Worm (Caenorhabditis elegans) whole organism, L1 larva: ENCODE measurements around the gene frl-1.

ENCODE experiments used
- C16A3.4 ChIP-seq: fragments of 150-350 bp; optimal IDR thresholded peaks from 2 replicates; lab custom pipeline; 2014; ENCODE audit warnings: missing biosample characterization, missing genetic modification characterization
- C34B4.2 ChIP-seq: sonication (generic microtip); optimal IDR thresholded peaks from 2 replicates; lab custom pipeline; 2017; ENCODE audit warnings: mild to moderate bottlenecking, missing genetic modification characterization, missing compliant biosample characterization
- Y116A8C.19 ChIP-seq: sonication (generic microtip); optimal IDR thresholded peaks from 2 replicates; lab custom pipeline; 2016; ENCODE audit warnings: missing compliant biosample characterization, missing genetic modification characterization, borderline replicate concordance
- aha-1 ChIP-seq: fragments of 150-350 bp; optimal IDR thresholded peaks from 2 replicates; lab custom pipeline; 2014; ENCODE audit warnings: missing biosample characterization, missing genetic modification characterization
- alr-1 ChIP-seq: fragments of 200-800 bp; sonication (Bioruptor generic); optimal IDR thresholded peaks from 2 replicates; lab custom pipeline; 2018; ENCODE audit warnings: borderline replicate concordance, mild to moderate bottlenecking, missing genetic modification characterization, missing compliant biosample characterization
- ama-1 ChIP-seq: fragments of 150-350 bp; optimal IDR thresholded peaks from 2 replicates; lab custom pipeline; 2014
- ceh-63 ChIP-seq: fragments of 200-800 bp; sonication (Bioruptor generic); optimal IDR thresholded peaks from 2 replicates; lab custom pipeline; 2018; ENCODE audit warnings: mild to moderate bottlenecking, missing genetic modification characterization, missing compliant biosample characterization
- ceh-8 ChIP-seq: fragments of 200-800 bp; sonication (Bioruptor generic); optimal IDR thresholded peaks from 2 replicates; lab custom pipeline; 2018; ENCODE audit warnings: mild to moderate bottlenecking, missing genetic modification characterization, moderate library complexity, missing compliant biosample characterization
- ceh-82 ChIP-seq, 3 experiments: fragments of 150-350 bp in 1 of 3; sonication (generic microtip) in 2 of 3; optimal IDR thresholded peaks; 2 replicates each; lab custom pipeline; 2014 to 2017; ENCODE audit warnings: missing biosample characterization in 3 of 3, missing genetic modification characterization in 3 of 3
- efl-1 ChIP-seq, 4 experiments: fragments of 150-350 bp; optimal IDR thresholded peaks in 3 of 4; peaks in 1 of 4; 1 replicate in 1 of 4; 2 replicates in 3 of 4; lab custom pipeline; 2014; ENCODE audit warnings: missing biosample characterization in 2 of 4, missing genetic modification characterization in 2 of 4, missing genetic modification reagents in 2 of 4
- egl-13 ChIP-seq: sonication (generic microtip); optimal IDR thresholded peaks from 2 replicates; lab custom pipeline; 2016; ENCODE audit warnings: missing genotype, missing genetic modification reagents, missing genetic modification characterization, missing compliant biosample characterization
- egl-27 ChIP-seq, 2 experiments: fragments of 150-350 bp in 1 of 2; sonication (generic microtip); optimal IDR thresholded peaks; 3 replicates each; lab custom pipeline; 2017 to 2018; ENCODE audit warnings: missing biosample characterization in 2 of 2, missing genetic modification characterization in 2 of 2, missing genetic modification reagents in 2 of 2
- elt-2 ChIP-seq: sonication (generic microtip); optimal IDR thresholded peaks from 2 replicates; lab custom pipeline; 2016; ENCODE audit warnings: missing genetic modification characterization, mild to moderate bottlenecking, inconsistent platforms, missing compliant biosample characterization, missing genetic modification reagents
- ets-5 ChIP-seq: fragments of 200-800 bp; sonication (Bioruptor generic); IDR thresholded peaks from 2 replicates; pipeline ENCODE4 v1.3.6; 2022; ENCODE audit warnings: missing genetic modification characterization, missing compliant biosample characterization
- fkh-10 ChIP-seq: sonication (generic microtip); optimal IDR thresholded peaks from 2 replicates; lab custom pipeline; 2017; ENCODE audit warnings: missing biosample characterization, missing genetic modification reagents, missing genetic modification characterization
- fkh-4 ChIP-seq: sonication (generic microtip); optimal IDR thresholded peaks from 2 replicates; lab custom pipeline; 2016; ENCODE audit warnings: missing compliant biosample characterization, missing genetic modification characterization, borderline replicate concordance
- grh-1 ChIP-seq: fragments of 200-800 bp; sonication (Bioruptor generic); IDR thresholded peaks from 2 replicates; pipeline ENCODE4 v1.3.6; 2022; ENCODE audit warnings: missing genetic modification reagents, missing genetic modification characterization, missing compliant biosample characterization
- hlh-4 ChIP-seq: sonication (generic microtip); optimal IDR thresholded peaks from 2 replicates; lab custom pipeline; 2016; ENCODE audit warnings: mild to moderate bottlenecking, missing genetic modification characterization, missing compliant biosample characterization
- irx-1 ChIP-seq: sonication (generic microtip); optimal IDR thresholded peaks from 2 replicates; lab custom pipeline; 2016; ENCODE audit warnings: missing genetic modification characterization, missing compliant biosample characterization
- isw-1 ChIP-seq: fragments of 200-800 bp; sonication (Bioruptor generic); IDR thresholded peaks from 2 replicates; pipeline ENCODE4 v1.3.6; 2022; ENCODE audit warnings: missing genetic modification characterization, missing compliant biosample characterization
- lin-14 ChIP-seq: fragments of 200-800 bp; sonication (Bioruptor generic); optimal IDR thresholded peaks from 2 replicates; lab custom pipeline; 2018; ENCODE audit warnings: mild to moderate bottlenecking, missing genetic modification characterization, moderate library complexity, missing compliant biosample characterization
- lin-15B ChIP-seq: fragments of 150-350 bp; sonication (generic microtip); optimal IDR thresholded peaks from 3 replicates; lab custom pipeline; 2014; ENCODE audit warnings: missing biosample characterization, missing genetic modification characterization
- lin-39 ChIP-seq: fragments of 150-350 bp; optimal IDR thresholded peaks from 2 replicates; lab custom pipeline; 2014; ENCODE audit warnings: missing biosample characterization, missing genetic modification reagents, missing genetic modification characterization
- lir-3 ChIP-seq: sonication (generic microtip); optimal IDR thresholded peaks from 2 replicates; lab custom pipeline; 2016; ENCODE audit warnings: mild to moderate bottlenecking, missing genetic modification characterization, moderate library complexity, missing compliant biosample characterization; ENCODE audit not compliant: poor library complexity
- mdl-1 ChIP-seq, 2 experiments: fragments of 150-350 bp; optimal IDR thresholded peaks; 2 replicates each; lab custom pipeline; 2014 to 2017; ENCODE audit warnings: missing biosample characterization in 2 of 2, missing genetic modification characterization in 2 of 2, inconsistent platforms in 1 of 2
- nhr-11 ChIP-seq: fragments of 150-350 bp; optimal IDR thresholded peaks from 2 replicates; lab custom pipeline; 2014; ENCODE audit warnings: missing biosample characterization, missing genetic modification characterization
- nhr-12 ChIP-seq: sonication (generic microtip); optimal IDR thresholded peaks from 2 replicates; lab custom pipeline; 2017; ENCODE audit warnings: missing biosample characterization, missing genetic modification characterization
- nhr-19 ChIP-seq: fragments of 200-800 bp; sonication (Bioruptor generic); conservative IDR thresholded peaks from 2 replicates; pipeline ENCODE4 v1.3.6; 2022; ENCODE audit warnings: missing genetic modification characterization, missing compliant biosample characterization
- nhr-71 ChIP-seq: sonication (generic microtip); optimal IDR thresholded peaks from 2 replicates; lab custom pipeline; 2016; ENCODE audit warnings: mild to moderate bottlenecking, missing genetic modification characterization, moderate library complexity, missing compliant biosample characterization
- nhr-77 ChIP-seq: fragments of 150-350 bp; optimal IDR thresholded peaks from 2 replicates; lab custom pipeline; 2014; ENCODE audit warnings: missing biosample characterization, missing genetic modification characterization
- nhr-85 ChIP-seq: sonication (generic microtip); peaks from one replicate; lab custom pipeline; 2016; ENCODE audit warnings: missing genetic modification characterization, inconsistent platforms, missing compliant biosample characterization
- nhr-90 ChIP-seq: sonication (generic microtip); optimal IDR thresholded peaks from 2 replicates; lab custom pipeline; 2016; ENCODE audit warnings: mild to moderate bottlenecking, missing genetic modification characterization, missing compliant biosample characterization; ENCODE audit not compliant: poor library complexity
- pqm-1 ChIP-seq: sonication (generic microtip); optimal IDR thresholded peaks from 3 replicates; lab custom pipeline; 2017; ENCODE audit warnings: missing biosample characterization, missing genetic modification characterization
- snpc-4 ChIP-seq: fragments of 150-350 bp; optimal IDR thresholded peaks from 2 replicates; lab custom pipeline; 2014; ENCODE audit warnings: missing biosample characterization, missing genetic modification characterization
- sptf-1 ChIP-seq: fragments of 150-350 bp; optimal IDR thresholded peaks from 2 replicates; lab custom pipeline; 2014; ENCODE audit warnings: missing biosample characterization, missing genetic modification characterization
- sup-37 ChIP-seq: fragments of 200-800 bp; sonication (Bioruptor generic); optimal IDR thresholded peaks from 2 replicates; lab custom pipeline; 2018; ENCODE audit warnings: mild to moderate bottlenecking, missing genetic modification characterization, missing compliant biosample characterization
- tbx-2 ChIP-seq: sonication (generic microtip); optimal IDR thresholded peaks from 2 replicates; lab custom pipeline; 2016; ENCODE audit warnings: missing genetic modification characterization, missing compliant biosample characterization
- tlp-1 ChIP-seq: fragments of 150-350 bp; optimal IDR thresholded peaks from 2 replicates; lab custom pipeline; 2014; ENCODE audit warnings: missing biosample characterization, missing genetic modification characterization
- unc-30 ChIP-seq: sonication (generic microtip); optimal IDR thresholded peaks from 2 replicates; lab custom pipeline; 2017; ENCODE audit warnings: missing biosample characterization, missing genetic modification characterization
- unc-86 ChIP-seq: sonication (generic microtip); optimal IDR thresholded peaks from 2 replicates; lab custom pipeline; 2016; ENCODE audit warnings: missing genetic modification characterization, missing compliant biosample characterization
- unc-98 ChIP-seq: fragments of 200-800 bp; sonication (Bioruptor generic); IDR thresholded peaks from 2 replicates; pipeline ENCODE4 v1.3.6; 2022; ENCODE audit warnings: missing genetic modification characterization, missing compliant biosample characterization
- zip-4 ChIP-seq: fragments of 200-800 bp; sonication (Bioruptor generic); optimal IDR thresholded peaks from 2 replicates; lab custom pipeline; 2018; ENCODE audit warnings: mild to moderate bottlenecking, missing genetic modification characterization, moderate library complexity, missing compliant biosample characterization
- ztf-11 ChIP-seq, 2 experiments: sonication (generic microtip); optimal IDR thresholded peaks; 2 replicates each; lab custom pipeline; 2016 to 2017; ENCODE audit warnings: missing genetic modification characterization in 2 of 2, missing biosample characterization in 1 of 2, missing compliant biosample characterization in 1 of 2

frl-1 gene

DNA sequence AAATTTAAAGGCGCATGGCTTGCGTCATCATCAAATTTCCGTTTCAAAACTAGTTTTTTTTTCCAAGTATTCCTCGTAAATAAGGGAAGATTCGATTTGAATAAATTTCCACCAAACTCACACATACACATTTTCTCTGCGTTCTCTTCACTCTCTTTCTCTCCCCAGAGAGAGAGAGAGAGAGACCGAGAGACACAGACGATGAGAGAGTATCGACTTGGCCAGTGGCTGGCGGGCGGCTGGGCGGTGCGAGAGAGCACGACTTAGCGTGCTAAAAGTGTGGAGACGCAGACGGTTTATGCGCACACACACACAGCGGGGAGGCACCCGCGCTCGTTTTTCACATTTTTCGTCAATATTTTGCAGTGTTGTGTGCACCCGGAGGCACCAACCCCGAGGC, 23.1 kb upstream of the frl-1 start (continued):
- TF ChIP-seq efl-1 (optimal IDR thresholded peaks at IDR 0.05; lab: Kevin White, UChicago) (peak; percentile 81 to 90), efl-1 (GFP tag; optimal IDR thresholded peaks at IDR 0.05 in 1 of 2; lab: Kevin White, UChicago) (peak; percentile 58 to 94), ztf-11 (tag; optimal IDR thresholded peaks at IDR 0.05; lab: Kevin White, UChicago) (peak in 1 of 2 experiments; percentile 54), sptf-1 (tag; lab: Kevin White, UChicago) (no peak), C16A3.4 (tag; lab: Kevin White, UChicago) (peak; percentile 54), zip-4 (GFP tag; lab: Kevin White, UChicago) (no peak), hlh-4 (tag; lab: Kevin White, UChicago) (no peak), snpc-4 (tag; lab: Kevin White, UChicago) (no peak), mdl-1 (tag; optimal IDR thresholded peaks at IDR 0.05; lab: Kevin White, UChicago) (peak in 1 of 2 experiments; percentile 59), pqm-1 (tag; lab: Kevin White, UChicago) (no peak), nhr-19 (GFP tag; lab: Robert Waterston, UW) (peak; percentile 67), nhr-11 (tag; lab: Kevin White, UChicago) (peak; percentile 4), lir-3 (tag; lab: Kevin White, UChicago) (no peak), irx-1 (peak; percentile 68), lin-14 (GFP tag; lab: Kevin White, UChicago) (peak; percentile 95), nhr-85 (tag; lab: Kevin White, UChicago) (peak; percentile 91), isw-1 (GFP tag; lab: Robert Waterston, UW) (peak; percentile 43), egl-27 (tag; optimal IDR thresholded peaks at IDR 0.05; lab: Kevin White, UChicago) (peak in 1 of 2 experiments; percentile 53), Y116A8C.19 (tag; lab: Kevin White, UChicago) (no peak), lin-15B (tag; lab: Kevin White, UChicago) (peak; percentile 40), aha-1 (tag; lab: Kevin White, UChicago) (no peak), ama-1 (lab: Kevin White, UChicago) (no peak), egl-13 (tag; lab: Kevin White, UChicago) (peak; percentile 79), C34B4.2 (no peak), alr-1 (tag; lab: Kevin White, UChicago) (no peak), ceh-63 (no peak), elt-2 (tag; lab: Kevin White, UChicago) (peak; percentile 2), tlp-1 (tag; lab: Kevin White, UChicago) (no peak), nhr-71 (tag; lab: Kevin White, UChicago) (peak; percentile 92), nhr-90 (tag; lab: Kevin White, UChicago) (peak; percentile 63), fkh-4 (tag; lab: Kevin White, UChicago) (no peak), sup-37 (GFP tag; lab: Kevin White, UChicago) (peak; percentile 43), unc-30 (no peak), lin-39 (tag; lab: Kevin White, UChicago) (no peak), ceh-82 (tag; optimal IDR thresholded peaks at IDR 0.05; lab: Kevin White, UChicago) (peak; percentile 56 to 74 (median 60)), nhr-12 (tag; lab: Kevin White, UChicago) (no peak), grh-1 (GFP tag; lab: Robert Waterston, UW) (peak; percentile 67), ets-5 (GFP tag; lab: Robert Waterston, UW) (no peak), nhr-77 (tag; lab: Kevin White, UChicago) (no peak), unc-86 (peak; percentile 83), unc-98 (no peak), tbx-2 (peak; percentile 79), ceh-8 (no peak), fkh-10 (GFP tag; lab: Kevin White, UChicago) (peak; percentile 93)
